Worm (Caenorhabditis elegans): Measurements from ENCODE around the gene C30B5.17.

DNA sequence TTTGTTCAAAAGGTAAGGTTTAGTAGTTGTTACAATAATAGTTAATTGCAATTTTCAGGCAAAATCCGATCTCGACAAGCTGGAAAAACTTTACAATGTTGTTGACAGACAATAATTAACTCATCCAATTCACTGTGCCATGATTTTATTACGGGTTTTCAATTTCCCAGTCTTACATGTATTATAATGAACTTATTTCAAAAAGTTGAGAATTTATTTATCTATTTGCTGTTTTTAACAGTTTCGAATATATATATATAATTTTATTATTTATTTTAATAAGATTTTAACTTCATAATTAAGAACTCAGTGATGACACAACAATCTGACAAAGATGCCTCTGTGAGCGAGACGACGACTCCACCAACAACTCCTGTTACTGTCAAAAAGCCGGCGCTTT is 43.2 kb upstream of the C30B5.17 start, which contains the start of gene lelo-1:
- TF ChIP-seq attf-3 (GFP tag; conservative IDR thresholded peaks at IDR 0.05): no peak
- no peak for TF ChIP-seq nfyb-1 (GFP tag; IDR thresholded peaks at IDR 0.05)
- TF ChIP-seq nfya-1 (tag; optimal IDR thresholded peaks at IDR 0.05; ENCODE audit: borderline replicate concordance, insufficient read depth): no peak
- no peak for TF ChIP-seq unc-130 (GFP tag; optimal IDR thresholded peaks at IDR 0.05)
- TF ChIP-seq nhr-90 (tag; optimal IDR thresholded peaks at IDR 0.05): no peak

Measured in whole organism, young adult.